Fruit fly (Drosophila melanogaster) whole organism, embryonic: ENCODE data around the gene Tailor.
A peak's percentile ranks its signal among the peaks of the same experiment; 100 is the strongest.

ENCODE experiments used
- Ada2b ChIP-seq: fragments of 200-800 bp; sonication (Bioruptor generic); IDR thresholded peaks from 2 replicates; pipeline ENCODE4 v1.3.6; 2022; ENCODE audit warnings: missing biosample characterization, missing genetic modification characterization
- B-H1 ChIP-seq: fragments of 200-800 bp; sonication (Bioruptor generic); IDR thresholded peaks from 3 replicates; pipeline ENCODE4 v1.3.6; 2022; ENCODE audit warnings: missing biosample characterization, missing genetic modification characterization
- Bdp1 ChIP-seq: fragments of 200-800 bp; sonication (Bioruptor generic); optimal IDR thresholded peaks from 3 replicates; lab custom pipeline; 2016; ENCODE audit warnings: missing biosample characterization, missing genetic modification characterization
- Blimp-1 ChIP-seq: fragments of 200-800 bp; sonication (Bioruptor generic); optimal IDR thresholded peaks from 3 replicates; lab custom pipeline; 2018; ENCODE audit warnings: missing biosample characterization, missing genetic modification characterization, mild to moderate bottlenecking, moderate library complexity, missing genetic modification reagents
- CG10147 ChIP-seq: fragments of 200-800 bp; sonication (Bioruptor generic); optimal IDR thresholded peaks from 2 replicates; lab custom pipeline; 2019; ENCODE audit warnings: missing biosample characterization, mild to moderate bottlenecking, missing genetic modification characterization, moderate library complexity
- CG12942 ChIP-seq: fragments of 200-800 bp; sonication (Bioruptor generic); optimal IDR thresholded peaks from 3 replicates; lab custom pipeline; 2016; ENCODE audit warnings: missing biosample characterization, missing genetic modification characterization
- CG13296 ChIP-seq: fragments of 200-800 bp; sonication (Bioruptor generic); optimal IDR thresholded peaks from 3 replicates; lab custom pipeline; 2018; ENCODE audit warnings: missing biosample characterization, mild to moderate bottlenecking, missing genetic modification characterization
- CG15696 ChIP-seq: fragments of 200-800 bp; sonication (Bioruptor generic); optimal IDR thresholded peaks from 2 replicates; lab custom pipeline; 2019; ENCODE audit warnings: missing biosample characterization, mild to moderate bottlenecking, missing genetic modification characterization, moderate library complexity
- CG17186 ChIP-seq: fragments of 200-800 bp; sonication (Bioruptor generic); optimal IDR thresholded peaks from 3 replicates; lab custom pipeline; 2017; ENCODE audit warnings: missing biosample characterization, missing genetic modification reagents, missing genetic modification characterization
- CG1792 ChIP-seq: fragments of 200-800 bp; sonication (Bioruptor generic); optimal IDR thresholded peaks from 2 replicates; lab custom pipeline; 2016; ENCODE audit warnings: missing biosample characterization, missing genetic modification characterization
- CG3163 ChIP-seq: fragments of 200-800 bp; sonication (Bioruptor generic); optimal IDR thresholded peaks from 3 replicates; lab custom pipeline; 2016; ENCODE audit warnings: missing biosample characterization, missing genetic modification characterization
- CG3838 ChIP-seq: fragments of 200-800 bp; sonication (Bioruptor generic); optimal IDR thresholded peaks from 3 replicates; lab custom pipeline; 2016; ENCODE audit warnings: missing biosample characterization, missing genetic modification characterization
- CG42726 ChIP-seq: fragments of 200-800 bp; sonication (Bioruptor generic); IDR thresholded peaks from 2 replicates; pipeline ENCODE4 v1.3.6; 2022; ENCODE audit warnings: missing biosample characterization, missing genetic modification characterization; ENCODE audit not compliant: partially characterized antibody
- CG4328 ChIP-seq: fragments of 200-800 bp; sonication (Bioruptor generic); optimal IDR thresholded peaks from 3 replicates; lab custom pipeline; 2017; ENCODE audit warnings: missing biosample characterization, missing genetic modification reagents, missing genetic modification characterization
- CG6765 ChIP-seq: fragments of 200-800 bp; sonication (Bioruptor generic); optimal IDR thresholded peaks from 3 replicates; lab custom pipeline; 2017; ENCODE audit warnings: missing biosample characterization, mild to moderate bottlenecking, missing genetic modification characterization
- CTCF ChIP-seq: fragments of 200-800 bp; sonication (Bioruptor generic); optimal IDR thresholded peaks from 2 replicates; lab custom pipeline; 2017; ENCODE audit warnings: missing biosample characterization, mild to moderate bottlenecking, missing genetic modification characterization, moderate library complexity
- D ChIP-seq, 2 experiments: fragments of 200-800 bp in 1 of 2; fragments of >200 bp in 1 of 2; sonication (Bioruptor generic) in 1 of 2; optimal IDR thresholded peaks; 2 replicates in 1 of 2; 3 replicates in 1 of 2; lab custom pipeline; 2017; ENCODE audit warnings: mild to moderate bottlenecking in 1 of 2, missing biosample characterization in 1 of 2, missing genetic modification characterization in 1 of 2, missing genetic modification reagents in 1 of 2
- Deaf1 ChIP-seq: fragments of 200-800 bp; optimal IDR thresholded peaks from 3 replicates; lab custom pipeline; 2019; ENCODE audit warnings: missing biosample characterization, mild to moderate bottlenecking, missing genetic modification characterization, moderate library complexity
- Doc3 ChIP-seq: fragments of 200-800 bp; sonication (Bioruptor generic); IDR thresholded peaks from 3 replicates; pipeline ENCODE4 v1.3.6; 2022; ENCODE audit warnings: missing biosample characterization, missing genetic modification characterization; ENCODE audit not compliant: partially characterized antibody
- Dp ChIP-seq: fragments of 200-800 bp; sonication (Bioruptor generic); optimal IDR thresholded peaks from 2 replicates; lab custom pipeline; 2018; ENCODE audit warnings: missing biosample characterization, mild to moderate bottlenecking, missing genetic modification characterization, moderate library complexity
- Dref ChIP-seq: fragments of 200-800 bp; sonication (Bioruptor generic); IDR thresholded peaks from 2 replicates; pipeline ENCODE4 v1.3.6; 2022; ENCODE audit warnings: missing biosample characterization, missing genetic modification characterization
- E2f1 ChIP-seq: fragments of 200-800 bp; sonication (Bioruptor generic); IDR thresholded peaks from 2 replicates; pipeline ENCODE4 v1.3.6; 2022; ENCODE audit warnings: missing biosample characterization, missing genetic modification characterization
- Eip74EF ChIP-seq, 2 experiments: fragments of 200-800 bp in 1 of 2; fragments of >200 bp in 1 of 2; sonication (Bioruptor generic) in 1 of 2; optimal IDR thresholded peaks; 2 replicates each; lab custom pipeline; 2017 to 2019; ENCODE audit warnings: missing biosample characterization in 2 of 2, missing genetic modification characterization in 2 of 2, mild to moderate bottlenecking in 1 of 2, moderate library complexity in 1 of 2
- H2.0 ChIP-seq: fragments of 200-800 bp; sonication (Bioruptor generic); IDR thresholded peaks from 2 replicates; pipeline ENCODE4 v1.3.6; 2022; ENCODE audit warnings: missing biosample characterization, missing genetic modification characterization
- HLH4C ChIP-seq: fragments of 200-800 bp; sonication (Bioruptor generic); IDR thresholded peaks from 3 replicates; pipeline ENCODE4 v1.3.6; 2022; ENCODE audit warnings: missing biosample characterization, missing genetic modification characterization; ENCODE audit not compliant: partially characterized antibody
- HLH54F ChIP-seq: fragments of 200-800 bp; sonication (Bioruptor generic); optimal IDR thresholded peaks from 3 replicates; lab custom pipeline; 2016; ENCODE audit warnings: missing biosample characterization, missing genetic modification characterization
- Optix ChIP-seq: fragments of 200-800 bp; sonication (Bioruptor generic); IDR thresholded peaks from 3 replicates; pipeline ENCODE4 v1.3.6; 2022; ENCODE audit warnings: missing biosample characterization, missing genetic modification characterization
- Scr ChIP-seq: fragments of 200-800 bp; sonication (Bioruptor generic); IDR thresholded peaks from 2 replicates; pipeline ENCODE4 v1.3.6; 2022; ENCODE audit warnings: missing biosample characterization, missing genetic modification characterization; ENCODE audit not compliant: partially characterized antibody
- Side ChIP-seq: fragments of 200-800 bp; sonication (Bioruptor generic); optimal IDR thresholded peaks from 2 replicates; lab custom pipeline; 2016; ENCODE audit warnings: missing biosample characterization, missing genetic modification characterization
- Sry-β ChIP-seq: fragments of 200-800 bp; sonication (Bioruptor generic); optimal IDR thresholded peaks from 2 replicates; lab custom pipeline; 2018; ENCODE audit warnings: missing biosample characterization, mild to moderate bottlenecking, missing genetic modification characterization, moderate library complexity
- Stat92E ChIP-seq, 3 experiments: fragments of >200 bp in 2 of 3; fragments of 200-800 bp in 1 of 3; sonication (Bioruptor generic) in 1 of 3; optimal IDR thresholded peaks; 2 replicates each; lab custom pipeline; 2017 to 2019; ENCODE audit warnings: missing biosample characterization in 3 of 3, missing genetic modification characterization in 3 of 3, mild to moderate bottlenecking in 1 of 3, moderate library complexity in 1 of 3
- Xrp1 ChIP-seq: fragments of 200-800 bp; sonication (Bioruptor generic); IDR thresholded peaks from 2 replicates; pipeline ENCODE4 v1.3.6; 2022; ENCODE audit warnings: missing biosample characterization, missing genetic modification characterization
- cad ChIP-seq: fragments of >200 bp; optimal IDR thresholded peaks from 2 replicates; lab custom pipeline; 2017; ENCODE audit warnings: missing biosample characterization, missing genetic modification characterization
- crp ChIP-seq, 2 experiments: fragments of 200-800 bp; sonication (Bioruptor generic); optimal IDR thresholded peaks; 2 replicates in 1 of 2; 3 replicates in 1 of 2; lab custom pipeline; 2017; ENCODE audit warnings: missing biosample characterization in 2 of 2, missing genetic modification characterization in 2 of 2, mild to moderate bottlenecking in 1 of 2, moderate library complexity in 1 of 2
- dpn ChIP-seq, 2 experiments: fragments of 200-800 bp; sonication (Bioruptor generic); optimal IDR thresholded peaks; 3 replicates each; lab custom pipeline; 2016; ENCODE audit warnings: missing biosample characterization in 2 of 2, missing genetic modification characterization in 2 of 2
- exex ChIP-seq: fragments of 200-800 bp; sonication (Bioruptor generic); optimal IDR thresholded peaks from 4 replicates; lab custom pipeline; 2018; ENCODE audit warnings: missing biosample characterization, mild to moderate bottlenecking, missing genetic modification characterization, moderate library complexity
- fru ChIP-seq: fragments of >200 bp; optimal IDR thresholded peaks from 2 replicates; lab custom pipeline; 2017
- grau ChIP-seq: fragments of 200-800 bp; optimal IDR thresholded peaks from 3 replicates; lab custom pipeline; 2019; ENCODE audit warnings: missing biosample characterization, mild to moderate bottlenecking, missing genetic modification characterization, moderate library complexity
- gro ChIP-seq: fragments of 200-800 bp; sonication (Bioruptor generic); optimal IDR thresholded peaks from 2 replicates; lab custom pipeline; 2016; ENCODE audit warnings: missing biosample characterization, missing genetic modification characterization
- hkb ChIP-seq, 2 experiments: fragments of 200-800 bp in 1 of 2; fragments of >200 bp in 1 of 2; sonication (Bioruptor generic) in 1 of 2; IDR thresholded peaks in 1 of 2; optimal IDR thresholded peaks in 1 of 2; 2 replicates each; pipeline versions ENCODE4 v1.3.6 to Lab custom; 2017 to 2022; ENCODE audit warnings: missing biosample characterization in 1 of 2, missing genetic modification characterization in 1 of 2
- ind ChIP-seq: fragments of 200-800 bp; sonication (Bioruptor generic); optimal IDR thresholded peaks from 3 replicates; lab custom pipeline; 2016; ENCODE audit warnings: missing biosample characterization, missing genetic modification characterization
- mld ChIP-seq: fragments of 200-800 bp; sonication (Bioruptor generic); IDR thresholded peaks from 3 replicates; pipeline ENCODE4 v1.3.6; 2022; ENCODE audit warnings: missing biosample characterization, missing genetic modification characterization; ENCODE audit not compliant: partially characterized antibody
- phol ChIP-seq: fragments of 200-800 bp; sonication (Bioruptor generic); optimal IDR thresholded peaks from 3 replicates; lab custom pipeline; 2018; ENCODE audit warnings: missing biosample characterization, mild to moderate bottlenecking, missing genetic modification characterization, moderate library complexity
- prd ChIP-seq, 3 experiments: fragments of >200 bp in 2 of 3; fragments of 200-800 bp in 1 of 3; sonication (Bioruptor generic) in 1 of 3; optimal IDR thresholded peaks in 2 of 3; IDR thresholded peaks in 1 of 3; 2 replicates in 2 of 3; 3 replicates in 1 of 3; pipeline versions ENCODE4 v1.3.6 to Lab custom; 2017 to 2022; ENCODE audit warnings: missing biosample characterization in 1 of 3, missing genetic modification characterization in 1 of 3
- pros ChIP-seq: fragments of 200-800 bp; sonication (Bioruptor generic); optimal IDR thresholded peaks from 3 replicates; lab custom pipeline; 2019; ENCODE audit warnings: missing biosample characterization, mild to moderate bottlenecking, missing genetic modification characterization, moderate library complexity
- salm ChIP-seq: fragments of 200-800 bp; sonication (Bioruptor generic); optimal IDR thresholded peaks from 2 replicates; lab custom pipeline; 2018; ENCODE audit warnings: missing biosample characterization, mild to moderate bottlenecking, missing genetic modification characterization

The Tailor gene

dm6 chr3R:7129280-7130069 is 43.6 kb upstream of the Tailor start, which contains the start of gene CG31248 (continued):
- TF ChIP-seq CG1792 (GFP tag; lab: Kevin White, UChicago) (peak; percentile 10), CG17186 (GFP tag; lab: Kevin White, UChicago) (no peak), CTCF (GFP tag; lab: Kevin White, UChicago) (peak; percentile 74), mld (GFP tag; lab: Robert Waterston, UW) (peak; percentile 69; the same call in 2 of the 3 replicates), gro (GFP tag; lab: Kevin White, UChicago) (peak; percentile 42), salm (no peak), CG3163 (no peak), Eip74EF (GFP tag; optimal IDR thresholded peaks at IDR 0.05; lab: Kevin White, UChicago) (peak in 1 of 2 experiments; percentile 53), Bdp1 (peak; percentile 99), hkb (optimal IDR thresholded peaks at IDR 0.05; lab: Kevin White, UChicago) (no peak), hkb (GFP tag; IDR thresholded peaks at IDR 0.05; lab: Robert Waterston, UW) (peak; percentile 25; the same call in 1 of the 2 replicates), prd (optimal IDR thresholded peaks at IDR 0.05; lab: Kevin White, UChicago) (no peak), prd (GFP tag; IDR thresholded peaks at IDR 0.05; lab: Robert Waterston, UW) (no peak), Optix (no peak), Ada2b (GFP tag; lab: Robert Waterston, UW) (no peak), Scr (GFP tag; lab: Robert Waterston, UW) (peak; percentile 69)

- TF ChIP-seq Dp (GFP tag; lab: Kevin White, UChicago): peak; percentile 25
- TF ChIP-seq E2f1 (GFP tag; lab: Robert Waterston, UW): peak; percentile 90
- no peak for TF ChIP-seq D (optimal IDR thresholded peaks at IDR 0.05; lab: Kevin White, UChicago)
- peak; percentile 83 for TF ChIP-seq D (GFP tag; optimal IDR thresholded peaks at IDR 0.05; lab: Kevin White, UChicago)
- TF ChIP-seq ind: peak; percentile 83
- TF ChIP-seq Blimp-1: peak; percentile 84
- TF ChIP-seq HLH4C (GFP tag; lab: Robert Waterston, UW): no peak
- peak; percentile 92 for TF ChIP-seq H2.0 (GFP tag; lab: Robert Waterston, UW)
- TF ChIP-seq Doc3 (GFP tag; lab: Robert Waterston, UW): no peak
- no peak for TF ChIP-seq Dref (GFP tag; lab: Robert Waterston, UW)
- TF ChIP-seq CG3838 (GFP tag; lab: Kevin White, UChicago): peak; percentile 71
- peak; percentile 84 for TF ChIP-seq grau
- TF ChIP-seq fru (lab: Kevin White, UChicago): no peak
- peak in 1 of 3 experiments; percentile 56 for TF ChIP-seq Stat92E (GFP tag; optimal IDR thresholded peaks at IDR 0.05; lab: Kevin White, UChicago)
- TF ChIP-seq CG6765 (GFP tag; lab: Kevin White, UChicago): peak; percentile 69
- TF ChIP-seq hkb (optimal IDR thresholded peaks at IDR 0.05; lab: Kevin White, UChicago): no peak
- TF ChIP-seq hkb (GFP tag; IDR thresholded peaks at IDR 0.05; lab: Robert Waterston, UW): peak; percentile 95
- TF ChIP-seq crp (GFP tag; optimal IDR thresholded peaks at IDR 0.05; lab: Kevin White, UChicago): peak; percentile 94 to 96
- TF ChIP-seq CG4328: peak; percentile 71
- TF ChIP-seq phol (tag; lab: Kevin White, UChicago): peak; percentile 91
- no peak for TF ChIP-seq cad (GFP tag; lab: Kevin White, UChicago)
- TF ChIP-seq Xrp1 (GFP tag; lab: Robert Waterston, UW): peak; percentile 97
- TF ChIP-seq pros (GFP tag; lab: Kevin White, UChicago): peak; percentile 23
- peak; percentile 55 for TF ChIP-seq Deaf1 (tag; lab: Kevin White, UChicago)
- peak; percentile 77 for TF ChIP-seq CG13296 (GFP tag; lab: Kevin White, UChicago)
- TF ChIP-seq CG15696 (tag; lab: Kevin White, UChicago): peak; percentile 85
- TF ChIP-seq dpn (GFP tag; optimal IDR thresholded peaks at IDR 0.05; lab: Kevin White, UChicago): peak; percentile 87
- TF ChIP-seq HLH54F (GFP tag; lab: Kevin White, UChicago): peak; percentile 88
- peak; percentile 83 for TF ChIP-seq CG10147 (GFP tag; lab: Kevin White, UChicago)
- TF ChIP-seq Sry-β (GFP tag; lab: Kevin White, UChicago): no peak
- peak; percentile 85 for TF ChIP-seq exex (tag; lab: Kevin White, UChicago)
- TF ChIP-seq Side (GFP tag; lab: Kevin White, UChicago): peak; percentile 87
- peak; percentile 81 for TF ChIP-seq CG12942
- TF ChIP-seq CG42726: no peak
- peak; percentile 86 for TF ChIP-seq B-H1 (GFP tag; lab: Robert Waterston, UW)
Observed at dm6 chr3R:7127966-7128365, 42.1 kb upstream of the Tailor start, which contains the start of gene CG10068. TSS of gene CG10068 (minus strand) at chr3R:7128027.
